Worm (Caenorhabditis elegans) whole organism, L2 larva: ENCODE results near the gene F19C6.5.

Experiments
- F13H6.1 ChIP-seq: sonication (generic microtip); optimal IDR thresholded peaks from 2 replicates; lab custom pipeline; 2016; ENCODE audit warnings: missing genetic modification characterization, missing compliant biosample characterization
- R02D3.7 ChIP-seq: fragments of 150-350 bp; optimal IDR thresholded peaks from 2 replicates; lab custom pipeline; 2014; ENCODE audit warnings: missing biosample characterization, missing genetic modification characterization
- Y55F3AM.14 ChIP-seq: fragments of 200-800 bp; sonication (Bioruptor generic); optimal IDR thresholded peaks from 2 replicates; lab custom pipeline; 2018; ENCODE audit warnings: mild to moderate bottlenecking, missing genetic modification characterization, missing compliant biosample characterization
- alr-1 ChIP-seq: fragments of 150-350 bp; optimal IDR thresholded peaks from 2 replicates; lab custom pipeline; 2014; ENCODE audit warnings: missing biosample characterization, missing genetic modification characterization
- aly-2 ChIP-seq: fragments of 150-350 bp; optimal IDR thresholded peaks from 2 replicates; lab custom pipeline; 2014; ENCODE audit warnings: missing biosample characterization, missing genetic modification characterization
- blmp-1 ChIP-seq: sonication (generic microtip); optimal IDR thresholded peaks from 2 replicates; lab custom pipeline; 2017; ENCODE audit warnings: missing genetic modification characterization, mild to moderate bottlenecking, missing compliant biosample characterization, antibody characterized with exemption, moderate library complexity; ENCODE audit not compliant: insufficient read depth
- ceh-16 ChIP-seq: fragments of 150-350 bp; optimal IDR thresholded peaks from 2 replicates; lab custom pipeline; 2014; ENCODE audit warnings: missing biosample characterization, missing genetic modification characterization
- crh-2 ChIP-seq: sonication (generic microtip); optimal IDR thresholded peaks from 2 replicates; lab custom pipeline; 2017; ENCODE audit warnings: missing biosample characterization, missing genetic modification characterization
- dmd-4 ChIP-seq: sonication (generic microtip); optimal IDR thresholded peaks from 2 replicates; lab custom pipeline; 2017; ENCODE audit warnings: missing biosample characterization, missing genetic modification characterization
- egl-27 ChIP-seq: sonication (generic microtip); optimal IDR thresholded peaks from 3 replicates; lab custom pipeline; 2017; ENCODE audit warnings: missing biosample characterization, missing genetic modification reagents, missing genetic modification characterization
- elt-3 ChIP-seq: sonication (generic microtip); optimal IDR thresholded peaks from 2 replicates; lab custom pipeline; 2017; ENCODE audit warnings: missing biosample characterization, missing genetic modification characterization
- fos-1 ChIP-seq: fragments of 150-350 bp; optimal IDR thresholded peaks from 2 replicates; lab custom pipeline; 2014; ENCODE audit warnings: missing biosample characterization, missing genetic modification characterization
- gmeb-1 ChIP-seq: fragments of 150-350 bp; optimal IDR thresholded peaks from 2 replicates; lab custom pipeline; 2014; ENCODE audit warnings: missing biosample characterization, missing genetic modification characterization
- lin-39 ChIP-seq: fragments of 150-350 bp; optimal IDR thresholded peaks from 2 replicates; lab custom pipeline; 2014; ENCODE audit warnings: missing biosample characterization, missing genetic modification reagents, missing genetic modification characterization
- lsy-2 ChIP-seq, 2 experiments: fragments of 150-350 bp in 1 of 2; sonication (generic microtip) in 1 of 2; optimal IDR thresholded peaks; 2 replicates each; lab custom pipeline; 2014 to 2017; ENCODE audit warnings: missing biosample characterization in 2 of 2, missing genetic modification characterization in 2 of 2
- mab-5 ChIP-seq: fragments of 150-350 bp; optimal IDR thresholded peaks from 2 replicates; lab custom pipeline; 2014; ENCODE audit warnings: missing biosample characterization, missing genetic modification characterization
- mbf-1 ChIP-seq: sonication (generic microtip); optimal IDR thresholded peaks from 2 replicates; lab custom pipeline; 2017; ENCODE audit warnings: missing biosample characterization, missing genetic modification characterization
- mdl-1 ChIP-seq, 2 experiments: fragments of 150-350 bp in 1 of 2; sonication (generic microtip) in 1 of 2; optimal IDR thresholded peaks; 2 replicates each; lab custom pipeline; 2017; ENCODE audit warnings: missing biosample characterization in 2 of 2, missing genetic modification characterization in 2 of 2
- nhr-11 ChIP-seq: fragments of 150-350 bp; optimal IDR thresholded peaks from 2 replicates; lab custom pipeline; 2014; ENCODE audit warnings: missing biosample characterization, missing genetic modification characterization
- nhr-129 ChIP-seq: fragments of 150-350 bp; optimal IDR thresholded peaks from 2 replicates; lab custom pipeline; 2014; ENCODE audit warnings: missing biosample characterization, missing genetic modification characterization
- nhr-237 ChIP-seq: fragments of 150-350 bp; optimal IDR thresholded peaks from 2 replicates; lab custom pipeline; 2014; ENCODE audit warnings: missing biosample characterization, missing genetic modification characterization
- nhr-25 ChIP-seq: fragments of 150-350 bp; sonication (generic microtip); optimal IDR thresholded peaks from 3 replicates; lab custom pipeline; 2014; ENCODE audit warnings: missing biosample characterization, missing genetic modification characterization
- nhr-6 ChIP-seq: fragments of 150-350 bp; optimal IDR thresholded peaks from 2 replicates; lab custom pipeline; 2014; ENCODE audit warnings: missing biosample characterization, missing genetic modification characterization
- nhr-77 ChIP-seq: fragments of 150-350 bp; optimal IDR thresholded peaks from 2 replicates; lab custom pipeline; 2014; ENCODE audit warnings: missing biosample characterization, missing genetic modification characterization
- peb-1 ChIP-seq: fragments of 150-350 bp; optimal IDR thresholded peaks from 2 replicates; lab custom pipeline; 2014; ENCODE audit warnings: missing biosample characterization, missing genetic modification characterization
- sem-4 ChIP-seq: fragments of 150-350 bp; optimal IDR thresholded peaks from 2 replicates; lab custom pipeline; 2014; ENCODE audit warnings: missing biosample characterization, missing genetic modification reagents, missing genetic modification characterization
- skn-1 ChIP-seq: sonication (generic microtip); optimal IDR thresholded peaks from 2 replicates; lab custom pipeline; 2017; ENCODE audit warnings: missing biosample characterization, missing genetic modification characterization
- sma-3 ChIP-seq: sonication (generic microtip); optimal IDR thresholded peaks from 2 replicates; lab custom pipeline; 2016; ENCODE audit warnings: missing genetic modification reagents, missing genetic modification characterization, missing compliant biosample characterization
- sma-9 ChIP-seq, 2 experiments: fragments of 150-350 bp in 1 of 2; sonication (generic microtip) in 1 of 2; optimal IDR thresholded peaks; 2 replicates each; lab custom pipeline; 2014 to 2016; ENCODE audit warnings: missing genetic modification characterization in 2 of 2, mild to moderate bottlenecking in 1 of 2, missing biosample characterization in 1 of 2, missing compliant biosample characterization in 1 of 2, missing genetic modification reagents in 1 of 2, moderate library complexity in 1 of 2
- unc-39 ChIP-seq: fragments of 150-350 bp; optimal IDR thresholded peaks from 2 replicates; lab custom pipeline; 2014; ENCODE audit warnings: missing biosample characterization, missing genetic modification characterization
- unc-62 ChIP-seq: fragments of 150-350 bp; optimal IDR thresholded peaks from 2 replicates; lab custom pipeline; 2014; ENCODE audit warnings: missing biosample characterization, missing genetic modification reagents, missing genetic modification characterization
- zag-1 ChIP-seq: fragments of 150-350 bp; optimal IDR thresholded peaks from 2 replicates; lab custom pipeline; 2014; ENCODE audit warnings: missing biosample characterization, missing genetic modification characterization
- ztf-1 ChIP-seq: fragments of 200-800 bp; sonication (Bioruptor generic); conservative IDR thresholded peaks from 2 replicates; pipeline ENCODE4 v1.3.6; 2022; ENCODE audit warnings: missing genetic modification characterization, missing compliant biosample characterization
- ztf-11 ChIP-seq: sonication (generic microtip); optimal IDR thresholded peaks from 2 replicates; lab custom pipeline; 2017; ENCODE audit warnings: missing biosample characterization, missing genetic modification characterization
- ztf-4 ChIP-seq: fragments of 150-350 bp; optimal IDR thresholded peaks from 2 replicates; lab custom pipeline; 2014; ENCODE audit warnings: missing biosample characterization, missing genetic modification characterization

The F19C6.5 gene

DNA sequence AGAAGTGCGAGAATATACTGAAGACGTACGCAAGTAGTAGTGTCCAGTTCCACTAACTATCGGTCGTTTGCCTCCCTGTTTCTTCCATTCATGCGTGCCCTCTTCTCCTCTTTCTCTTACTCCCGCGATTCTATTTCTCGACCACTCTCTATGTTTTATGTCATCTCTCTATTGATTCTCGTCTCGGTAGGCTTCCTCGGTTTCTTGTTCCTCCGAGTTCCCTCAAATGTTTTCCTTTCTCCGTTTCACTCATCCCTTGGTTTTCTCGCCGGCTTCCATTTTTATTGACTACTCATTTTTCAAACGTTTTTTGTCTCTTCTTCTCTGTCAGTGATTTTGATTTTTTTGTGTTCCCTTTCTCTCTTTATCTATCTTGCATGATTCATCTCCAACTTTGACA lies 41.6 kb upstream of the F19C6.5 start (continued):
- TF ChIP-seq lin-39 (no peak), fos-1 (peak; percentile 76)

DNA sequence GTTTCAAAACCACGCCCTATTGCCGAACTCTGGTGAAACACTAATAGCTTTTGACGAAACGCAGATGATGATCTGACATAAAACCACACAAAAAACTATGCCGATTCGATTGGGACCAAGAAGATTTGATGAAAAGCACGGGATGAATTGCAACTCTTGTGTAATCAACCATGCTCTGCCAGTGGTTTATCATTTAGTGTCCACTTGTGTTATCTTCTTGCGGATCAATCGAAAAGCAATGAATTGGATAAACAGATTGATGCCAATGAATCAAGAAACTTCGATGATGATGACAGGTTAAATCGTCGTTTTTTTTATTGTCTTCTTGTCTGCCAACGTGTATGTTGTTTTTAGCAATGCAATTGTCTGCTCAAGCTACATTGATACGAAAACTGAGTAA lies 37.3 kb upstream of the F19C6.5 start, which contains the start of gene F42G10.1:
Gene F42G10.1, minus strand, starts transcription at position 151 of the 400 bp plus-strand sequence.
- TF ChIP-seq mdl-1 (tag; optimal IDR thresholded peaks at IDR 0.05; lab: Kevin White, UChicago), result no peak
- TF ChIP-seq nhr-129 (tag; lab: Kevin White, UChicago), result peak; percentile 9
- TF ChIP-seq, all 48 proteins: peak for 1

DNA sequence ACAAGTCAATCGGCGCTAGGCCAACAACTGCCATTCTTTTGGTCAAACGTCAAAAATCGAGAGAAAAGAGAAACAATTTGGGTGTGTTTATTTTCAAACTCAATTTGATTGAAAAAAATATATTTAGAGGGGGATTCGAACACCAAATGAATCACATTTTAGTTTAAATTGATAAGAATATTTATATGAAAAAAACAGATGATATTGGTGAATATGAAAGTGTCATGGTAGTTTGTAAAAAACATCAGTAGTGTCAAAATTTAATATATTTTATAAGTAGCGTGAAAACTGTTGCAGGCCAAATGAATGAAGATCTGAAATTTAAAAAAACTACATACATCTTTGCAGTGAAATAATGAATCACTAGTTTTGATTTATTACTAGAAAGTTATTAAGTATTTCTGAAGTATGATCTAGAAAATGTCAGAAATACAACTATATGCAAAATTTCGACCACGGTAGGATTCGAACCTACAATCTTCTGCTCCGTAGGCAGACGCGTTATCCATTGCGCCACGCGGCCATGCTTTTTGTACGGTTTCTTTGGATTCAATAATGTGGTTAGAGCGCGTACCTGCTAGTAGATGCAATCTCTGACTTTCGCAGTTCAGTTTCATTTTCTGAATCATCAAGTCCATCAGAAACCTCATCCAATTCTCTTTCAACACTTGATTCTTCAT lies 33.4 kb upstream of the F19C6.5 start, which contains the start of gene F19C6.4:
Gene F19C6.4, minus strand, starts transcription at position 51 of the 680 bp plus-strand sequence.
- TF ChIP-seq R02D3.7 (tag; lab: Kevin White, UChicago) (no peak), sma-9 (GFP tag; optimal IDR thresholded peaks at IDR 0.05; lab: Kevin White, UChicago) (peak; percentile 4), sma-9 (tag; optimal IDR thresholded peaks at IDR 0.05; lab: Kevin White, UChicago) (no peak)

DNA sequence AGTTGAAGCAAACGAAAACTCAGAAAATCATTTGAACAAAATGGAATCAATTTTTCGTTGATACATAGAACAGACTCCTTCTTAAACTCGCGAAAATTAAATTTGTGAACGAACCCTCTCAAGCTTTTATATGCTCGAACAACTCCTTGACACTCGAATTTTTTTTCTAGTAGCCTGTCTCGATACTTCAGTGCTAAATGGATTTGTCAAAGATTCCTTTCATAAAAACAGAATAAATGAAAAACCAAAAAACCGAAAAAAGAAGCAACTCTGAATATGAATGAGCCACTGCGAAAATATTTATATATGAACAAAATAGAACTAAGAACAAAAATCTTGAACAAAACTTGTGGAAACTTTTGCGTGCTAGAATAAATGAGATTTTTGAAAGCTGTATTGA lies 25.2 kb upstream of the F19C6.5 start:
- TF ChIP-seq sem-4, result no peak
- TF ChIP-seq skn-1, result no peak
- TF ChIP-seq lsy-2 (tag; optimal IDR thresholded peaks at IDR 0.05; lab: Kevin White, UChicago), result no peak
- no peak for TF ChIP-seq sma-3 (GFP tag; lab: Kevin White, UChicago)
- TF ChIP-seq nhr-77 (tag; lab: Kevin White, UChicago), result no peak
- no peak for TF ChIP-seq unc-62
- no peak for TF ChIP-seq gmeb-1 (tag; lab: Kevin White, UChicago)
- TF ChIP-seq elt-3 (tag; lab: Kevin White, UChicago), result no peak
- TF ChIP-seq peb-1, result no peak
- TF ChIP-seq ztf-4 (tag; lab: Kevin White, UChicago), result no peak

DNA sequence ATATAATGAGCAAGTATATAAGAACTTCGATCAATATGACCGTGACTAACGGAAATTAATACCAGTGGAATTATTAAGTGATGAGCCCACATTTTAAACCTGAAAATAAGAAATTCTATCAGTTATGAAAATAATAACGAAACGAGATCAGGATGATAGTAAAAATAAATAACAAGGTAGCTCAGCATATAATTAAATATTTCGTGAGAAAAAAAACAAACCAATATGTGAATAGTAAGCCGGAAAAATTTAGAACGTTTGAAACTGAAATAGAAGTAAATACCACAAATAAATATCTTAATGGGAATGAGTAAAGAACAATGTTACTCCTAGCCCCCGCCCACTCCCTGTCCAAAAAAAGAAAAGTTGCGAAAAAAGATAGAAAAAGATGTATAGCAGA lies 23.9 kb upstream of the F19C6.5 start, which contains the start of gene F19C6.3:
Gene F19C6.3, minus strand, starts transcription at position 101 of the 400 bp plus-strand sequence.
- no peak for TF ChIP-seq mdl-1 (tag; optimal IDR thresholded peaks at IDR 0.05; lab: Kevin White, UChicago)
- TF ChIP-seq nhr-11 (tag; lab: Kevin White, UChicago), result no peak
- TF ChIP-seq nhr-25 (tag; lab: Kevin White, UChicago), result no peak
- TF ChIP-seq mbf-1 (tag; lab: Kevin White, UChicago), result no peak
- no peak for TF ChIP-seq unc-39
- no peak for TF ChIP-seq aly-2 (tag; lab: Kevin White, UChicago)
- TF ChIP-seq Y55F3AM.14 (GFP tag; lab: Kevin White, UChicago), result no peak
- TF ChIP-seq ztf-1, result no peak
- no peak for TF ChIP-seq zag-1
- no peak for TF ChIP-seq alr-1 (tag; lab: Kevin White, UChicago)
- TF ChIP-seq sma-3 (GFP tag; lab: Kevin White, UChicago), result no peak
- no peak for TF ChIP-seq lin-39
- TF ChIP-seq blmp-1, result no peak
- TF ChIP-seq sma-9 (GFP tag; optimal IDR thresholded peaks at IDR 0.05; lab: Kevin White, UChicago), result no peak
- no peak for TF ChIP-seq sma-9 (tag; optimal IDR thresholded peaks at IDR 0.05; lab: Kevin White, UChicago)
- TF ChIP-seq R02D3.7 (tag; lab: Kevin White, UChicago), result no peak

DNA sequence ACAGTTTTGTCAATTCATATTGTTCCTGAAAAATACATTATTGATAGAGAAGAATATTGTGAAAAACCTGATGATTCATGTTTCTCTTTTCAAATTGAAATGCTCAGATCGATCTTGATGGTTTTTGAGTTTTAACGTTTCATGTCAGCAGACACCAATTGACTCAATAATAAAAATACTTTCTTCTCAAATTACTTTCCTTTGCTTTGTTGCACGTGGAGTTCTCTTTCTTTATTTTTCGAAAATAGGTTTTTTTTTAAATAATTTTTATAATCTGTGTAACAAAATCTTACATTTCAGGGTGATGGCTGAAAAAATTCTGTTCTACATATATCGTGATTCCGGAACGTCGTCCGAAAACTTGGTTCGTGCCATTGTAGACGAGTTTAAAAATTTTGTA lies 15.9 kb upstream of the F19C6.5 start, which contains the start of gene F19C6.2:
Gene F19C6.2, plus strand, starts transcription at position 301 of the 400 bp plus-strand sequence.
- no peak for TF ChIP-seq nhr-6

DNA sequence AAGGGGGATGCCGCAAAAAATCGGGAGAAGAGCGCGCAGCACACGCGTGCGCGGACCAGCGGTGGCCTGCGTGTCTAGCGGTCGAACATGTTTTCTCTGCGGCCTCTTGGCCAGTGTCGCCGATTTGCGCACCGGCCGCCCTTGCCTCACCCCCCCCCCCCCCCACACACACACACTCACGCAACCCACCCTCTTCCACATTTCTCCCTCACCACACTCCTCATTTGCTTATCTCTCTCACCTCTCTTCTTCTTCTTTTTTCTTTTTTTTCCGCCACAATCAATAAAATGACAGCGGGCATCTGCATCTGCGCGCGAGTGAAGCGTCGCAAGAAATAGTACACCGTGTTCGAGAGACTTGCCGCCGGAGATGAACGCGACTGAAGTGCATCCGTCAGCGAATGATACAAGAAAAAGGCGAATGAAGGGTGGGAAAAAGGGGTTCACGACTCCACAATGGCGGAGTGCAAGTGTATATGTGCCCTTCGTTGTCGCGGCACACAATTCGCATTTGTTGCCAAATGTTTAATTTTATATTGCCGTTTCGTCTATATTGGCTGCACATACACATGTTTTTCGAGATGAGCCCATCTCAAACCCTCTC lies 15.0 kb upstream of the F19C6.5 start:
- TF ChIP-seq ztf-4 (tag; lab: Kevin White, UChicago) (peak; percentile 2), Y55F3AM.14 (GFP tag; lab: Kevin White, UChicago) (peak; percentile 93), sma-9 (GFP tag; optimal IDR thresholded peaks at IDR 0.05; lab: Kevin White, UChicago) (peak; percentile 63), sma-9 (tag; optimal IDR thresholded peaks at IDR 0.05; lab: Kevin White, UChicago) (no peak), mdl-1 (tag; optimal IDR thresholded peaks at IDR 0.05; lab: Kevin White, UChicago) (peak; percentile 49 to 71), unc-39 (no peak), nhr-237 (tag; lab: Kevin White, UChicago) (no peak), ceh-16 (peak; percentile 13), elt-3 (tag; lab: Kevin White, UChicago) (no peak), dmd-4 (no peak), mab-5 (peak; percentile 70), ztf-11 (tag; lab: Kevin White, UChicago) (no peak), unc-62 (no peak), sma-3 (GFP tag; lab: Kevin White, UChicago) (peak; percentile 62), egl-27 (peak; percentile 91), nhr-129 (tag; lab: Kevin White, UChicago) (peak; percentile 10), nhr-6 (peak; percentile 68), F13H6.1 (tag; lab: Kevin White, UChicago) (peak; percentile 87), nhr-11 (tag; lab: Kevin White, UChicago) (no peak), peb-1 (peak; percentile 83), ztf-1 (no peak), fos-1 (peak; percentile 76), lsy-2 (tag; optimal IDR thresholded peaks at IDR 0.05; lab: Kevin White, UChicago) (peak; percentile 58 to 71), crh-2 (tag; lab: Kevin White, UChicago) (peak; percentile 77), alr-1 (tag; lab: Kevin White, UChicago) (no peak), skn-1 (no peak), R02D3.7 (tag; lab: Kevin White, UChicago) (no peak), nhr-25 (tag; lab: Kevin White, UChicago) (peak; percentile 76)
